Worm (Caenorhabditis elegans): ENCODE data around the gene F08D12.2.

The F08D12.2 gene

ce11 chrII:2756351-2756750, 25.1 kb upstream of the F08D12.2 start:
- TF ChIP-seq unc-39 (tag; optimal IDR thresholded peaks at IDR 0.05) (no peak), unc-62 (GFP tag; optimal IDR thresholded peaks at IDR 0.05) (no peak), unc-55 (GFP tag; optimal IDR thresholded peaks at IDR 0.05) (no peak), ztf-1 (GFP tag; conservative IDR thresholded peaks at IDR 0.05) (no peak), alr-1 (tag; optimal IDR thresholded peaks at IDR 0.05) (no peak), mdl-1 (tag; optimal IDR thresholded peaks at IDR 0.05) (no peak), nhr-23 (tag; optimal IDR thresholded peaks at IDR 0.05) (no peak), lsy-2 (tag; optimal IDR thresholded peaks at IDR 0.05) (no peak), nhr-21 (tag; optimal IDR thresholded peaks at IDR 0.05) (no peak), nhr-10 (tag; optimal IDR thresholded peaks at IDR 0.05) (no peak), elt-3 (tag; optimal IDR thresholded peaks at IDR 0.05) (no peak), nhr-77 (tag; optimal IDR thresholded peaks at IDR 0.05) (no peak), lin-39 (tag; optimal IDR thresholded peaks at IDR 0.05) (no peak), elt-1 (tag; optimal IDR thresholded peaks at IDR 0.05) (no peak), dmd-4 (tag; optimal IDR thresholded peaks at IDR 0.05) (no peak), R02D3.7 (tag; optimal IDR thresholded peaks at IDR 0.05) (no peak), snpc-4 (tag; optimal IDR thresholded peaks at IDR 0.05) (no peak), ztf-11 (tag; optimal IDR thresholded peaks at IDR 0.05) (no peak), lin-11 (tag; optimal IDR thresholded peaks at IDR 0.05) (no peak), ZK546.5 (tag; optimal IDR thresholded peaks at IDR 0.05) (no peak)

ce11 chrII:2757954-2758353, 23.5 kb upstream of the F08D12.2 start, which contains the start of gene F29A7.8:
TSS of gene F29A7.8 (minus strand) at chrII:2758054.
- TF ChIP-seq sma-9 (GFP tag; optimal IDR thresholded peaks at IDR 0.05) (no peak), sma-9 (tag; optimal IDR thresholded peaks at IDR 0.05) (no peak)

ce11 chrII:2758476-2758875, 23.0 kb upstream of the F08D12.2 start, which contains the start of gene fbxb-107:
TSS of gene fbxb-107 (plus strand) at chrII:2758772.
- no peak for TF ChIP-seq ZK546.5 (tag; optimal IDR thresholded peaks at IDR 0.05)

- TF ChIP-seq Y55F3AM.14 (GFP tag; optimal IDR thresholded peaks at IDR 0.05) (no peak), R02D3.7 (tag; optimal IDR thresholded peaks at IDR 0.05) (no peak), lin-13 (GFP tag; optimal IDR thresholded peaks at IDR 0.05) (no peak), ZK546.5 (tag; optimal IDR thresholded peaks at IDR 0.05) (no peak), nhr-6 (tag; optimal IDR thresholded peaks at IDR 0.05) (no peak), nhr-10 (tag; optimal IDR thresholded peaks at IDR 0.05) (no peak), unc-62 (GFP tag; optimal IDR thresholded peaks at IDR 0.05) (no peak), ceh-82 (tag; optimal IDR thresholded peaks at IDR 0.05) (no peak), ceh-16 (tag; optimal IDR thresholded peaks at IDR 0.05) (no peak), crh-2 (tag; optimal IDR thresholded peaks at IDR 0.05) (no peak), elt-3 (tag; optimal IDR thresholded peaks at IDR 0.05) (no peak), mbf-1 (tag; optimal IDR thresholded peaks at IDR 0.05) (no peak), zag-1 (tag; optimal IDR thresholded peaks at IDR 0.05) (no peak), sem-4 (tag; optimal IDR thresholded peaks at IDR 0.05) (no peak), aly-2 (tag; optimal IDR thresholded peaks at IDR 0.05) (no peak), lin-11 (tag; optimal IDR thresholded peaks at IDR 0.05) (no peak)
Measured at ce11 chrII:2762108-2762507, 19.3 kb upstream of the F08D12.2 start, which contains the start of gene fbxb-106. TSS of gene fbxb-106 (plus strand) at chrII:2762408.

ce11 chrII:2764664-2765063, 16.8 kb upstream of the F08D12.2 start, which contains the start of gene fbxb-108:
TSS of gene fbxb-108 (plus strand) at chrII:2764964.
- TF ChIP-seq unc-62 (GFP tag; optimal IDR thresholded peaks at IDR 0.05) (no peak), mab-5 (tag; optimal IDR thresholded peaks at IDR 0.05) (no peak), elt-1 (tag; optimal IDR thresholded peaks at IDR 0.05) (no peak), nhr-12 (tag; optimal IDR thresholded peaks at IDR 0.05) (no peak), lin-11 (tag; optimal IDR thresholded peaks at IDR 0.05) (no peak), egl-27 (tag; optimal IDR thresholded peaks at IDR 0.05) (no peak), lin-13 (GFP tag; optimal IDR thresholded peaks at IDR 0.05) (no peak), nhr-6 (tag; optimal IDR thresholded peaks at IDR 0.05) (no peak), peb-1 (tag; optimal IDR thresholded peaks at IDR 0.05) (no peak), mbf-1 (tag; optimal IDR thresholded peaks at IDR 0.05) (no peak), lin-39 (tag; optimal IDR thresholded peaks at IDR 0.05) (no peak), nhr-23 (tag; optimal IDR thresholded peaks at IDR 0.05) (no peak)

All from whole organism, L2 larva.